Worm (Caenorhabditis elegans): ENCODE measurements around the gene F15E6.10.

F15E6.10 gene

DNA sequence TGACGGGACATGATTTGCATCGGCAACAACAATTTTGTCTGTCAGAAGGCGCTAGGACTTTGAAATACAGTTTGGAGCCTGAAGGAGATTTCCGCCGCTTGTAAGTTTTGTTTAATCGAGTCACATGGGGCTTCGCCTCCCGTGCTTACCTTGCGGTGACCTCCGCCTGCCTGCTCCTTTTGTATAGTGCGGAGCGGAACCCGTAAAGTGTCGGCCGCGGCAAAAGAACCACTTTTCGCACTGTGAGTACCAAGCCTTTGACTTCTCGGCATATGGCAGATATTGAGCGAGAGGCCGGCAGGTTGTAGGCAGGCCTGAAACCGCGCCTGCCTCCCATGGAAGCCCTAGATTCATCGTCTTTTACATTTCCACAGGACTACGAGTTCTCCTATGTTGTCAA is 26.7 kb upstream of the F15E6.10 start:
- TF ChIP-seq eor-1 (tag; optimal IDR thresholded peaks at IDR 0.05) = no peak
- TF ChIP-seq ceh-9 (tag; optimal IDR thresholded peaks at IDR 0.05) = no peak
- TF ChIP-seq jun-1 (tag; optimal IDR thresholded peaks at IDR 0.05) = no peak
- TF ChIP-seq nhr-28 (tag; optimal IDR thresholded peaks at IDR 0.05) = no peak
- TF ChIP-seq lin-15B (tag; optimal IDR thresholded peaks at IDR 0.05) = no peak
- no peak for TF ChIP-seq ceh-28 (tag; optimal IDR thresholded peaks at IDR 0.05)
- TF ChIP-seq fkh-10 (GFP tag; optimal IDR thresholded peaks at IDR 0.05) = no peak
- no peak for TF ChIP-seq nfya-1 (tag; optimal IDR thresholded peaks at IDR 0.05; ENCODE audit: insufficient read depth)
- TF ChIP-seq lin-39 (tag; optimal IDR thresholded peaks at IDR 0.05) = no peak
- no peak for TF ChIP-seq pha-4 (tag; optimal IDR thresholded peaks at IDR 0.05)
- TF ChIP-seq elt-1 (tag; optimal IDR thresholded peaks at IDR 0.05) = no peak
- no peak for TF ChIP-seq ceh-82 (tag; optimal IDR thresholded peaks at IDR 0.05)
- TF ChIP-seq ztf-4 (tag; optimal IDR thresholded peaks at IDR 0.05) = no peak
- no peak for TF ChIP-seq egl-5 (tag; optimal IDR thresholded peaks at IDR 0.05)
- TF ChIP-seq aly-2 (tag; optimal IDR thresholded peaks at IDR 0.05) = no peak
- TF ChIP-seq mdl-1 (tag; optimal IDR thresholded peaks at IDR 0.05) = no peak
- TF ChIP-seq unc-62 (GFP tag; optimal IDR thresholded peaks at IDR 0.05) = no peak
- no peak for TF ChIP-seq mml-1 (tag; optimal IDR thresholded peaks at IDR 0.05)

DNA sequence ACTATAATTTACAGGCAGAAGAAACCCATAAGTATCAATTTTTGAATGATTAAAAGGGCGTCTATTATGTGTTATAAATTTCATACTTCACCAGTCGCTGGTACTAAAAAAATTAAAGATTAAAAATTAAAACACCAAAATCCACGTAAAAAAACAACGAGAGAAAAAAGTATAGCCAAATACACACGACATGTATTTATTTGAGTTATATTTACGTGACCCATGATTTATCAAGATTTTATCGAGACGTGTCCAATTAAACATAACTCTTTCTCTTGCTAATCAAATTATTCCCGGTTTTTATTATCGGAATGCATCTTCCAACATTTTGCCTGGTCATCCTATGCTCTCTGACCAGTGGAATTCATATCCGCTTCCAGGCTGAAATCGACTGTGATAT is 25.3 kb upstream of the F15E6.10 start, which contains the start of gene F36A4.4:
Gene F36A4.4, plus strand, starts transcription at position 301 of the 400 bp plus-strand sequence.
- TF ChIP-seq ZK546.5 (tag; optimal IDR thresholded peaks at IDR 0.05) = no peak

DNA sequence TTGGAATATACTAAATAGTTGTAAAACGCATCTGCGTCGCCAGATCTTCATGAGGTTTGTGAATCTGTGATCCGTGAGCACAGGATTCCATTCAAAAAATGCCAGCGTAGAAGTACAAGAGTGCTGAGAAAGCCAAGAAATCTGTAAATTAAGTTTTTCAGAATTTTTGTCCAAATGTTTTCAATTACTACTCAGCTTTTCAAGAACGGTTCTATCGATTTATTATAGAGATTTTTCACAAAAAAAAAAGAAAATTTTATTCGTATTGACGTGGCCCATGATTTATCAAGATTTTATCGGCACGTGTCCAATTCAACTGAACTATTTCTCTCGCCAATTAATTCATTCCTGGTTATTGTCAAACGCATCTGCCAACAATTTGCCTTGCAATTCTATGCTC is 23.4 kb upstream of the F15E6.10 start, which contains the start of gene F36A4.3:
Gene F36A4.3, plus strand, starts transcription at position 301 of the 400 bp plus-strand sequence.
- TF ChIP-seq ceh-9 (tag; optimal IDR thresholded peaks at IDR 0.05) (no peak), unc-62 (GFP tag; optimal IDR thresholded peaks at IDR 0.05) (no peak), nhr-76 (tag; optimal IDR thresholded peaks at IDR 0.05) (no peak), mdl-1 (tag; optimal IDR thresholded peaks at IDR 0.05) (no peak), nhr-25 (tag; optimal IDR thresholded peaks at IDR 0.05) (no peak), nhr-77 (tag; optimal IDR thresholded peaks at IDR 0.05) (no peak), ZK546.5 (tag; optimal IDR thresholded peaks at IDR 0.05) (no peak), elt-3 (tag; optimal IDR thresholded peaks at IDR 0.05) (no peak), lin-39 (tag; optimal IDR thresholded peaks at IDR 0.05) (no peak), nhr-28 (tag; optimal IDR thresholded peaks at IDR 0.05) (no peak), zag-1 (tag; optimal IDR thresholded peaks at IDR 0.05) (no peak), lin-15B (tag; optimal IDR thresholded peaks at IDR 0.05) (no peak), fkh-2 (tag; optimal IDR thresholded peaks at IDR 0.05) (no peak), tbx-2 (tag; optimal IDR thresholded peaks at IDR 0.05) (no peak), nhr-12 (tag; optimal IDR thresholded peaks at IDR 0.05) (no peak), nhr-67 (tag; optimal IDR thresholded peaks at IDR 0.05) (no peak), fos-1 (tag; optimal IDR thresholded peaks at IDR 0.05) (no peak)

- no peak for TF ChIP-seq pqm-1 (tag; optimal IDR thresholded peaks at IDR 0.05)
Measured at ce11 chrIV:4270925-4271324, 21.7 kb upstream of the F15E6.10 start, which contains the start of gene F36A4.2. F36A4.2 (plus strand) TSS chrIV:4271225.

ce11 chrIV:4272167-4272566 is 20.5 kb upstream of the F15E6.10 start, which contains the start of gene F36A4.1:
F36A4.1 (plus strand) TSS chrIV:4272467.
- TF ChIP-seq nhr-28 (tag; optimal IDR thresholded peaks at IDR 0.05) (no peak), unc-39 (tag; optimal IDR thresholded peaks at IDR 0.05) (no peak), sea-2 (GFP tag; optimal IDR thresholded peaks at IDR 0.05) (no peak), R02D3.7 (tag; optimal IDR thresholded peaks at IDR 0.05) (no peak), ama-1 (optimal IDR thresholded peaks at IDR 0.05) (no peak), jun-1 (tag; optimal IDR thresholded peaks at IDR 0.05) (no peak), egl-27 (tag; optimal IDR thresholded peaks at IDR 0.05) (no peak), nhr-25 (tag; optimal IDR thresholded peaks at IDR 0.05) (no peak), zag-1 (tag; optimal IDR thresholded peaks at IDR 0.05) (no peak)
